Worm (Caenorhabditis elegans): ENCODE data around the gene hpo-9.

Gene hpo-9

ce11 chrV:7220973-7221519 lies 15.9 kb downstream of the hpo-9 start, which contains the start of the genes C13F10.8, C13F10.6 and kxd-1:
Gene C13F10.8 (minus strand): TSS chrV:7221023.
Gene C13F10.6 (minus strand): TSS chrV:7221039.
Gene kxd-1 (plus strand): TSS chrV:7221469.
- no peak for TF ChIP-seq sea-1 (GFP tag; conservative IDR thresholded peaks at IDR 0.05)
- no peak for TF ChIP-seq scrt-1 (GFP tag; IDR thresholded peaks at IDR 0.05)
- no peak for TF ChIP-seq tra-4 (tag; optimal IDR thresholded peaks at IDR 0.05)
- peak; percentile 4 for TF ChIP-seq hmg-4 (GFP tag; optimal IDR thresholded peaks at IDR 0.05)

- TF ChIP-seq hmbx-1 (tag; optimal IDR thresholded peaks at IDR 0.05) (no peak), tra-4 (tag; optimal IDR thresholded peaks at IDR 0.05) (no peak), scrt-1 (GFP tag; IDR thresholded peaks at IDR 0.05) (no peak), ceh-36 (tag; optimal IDR thresholded peaks at IDR 0.05) (no peak), ceh-13 (GFP tag; optimal IDR thresholded peaks at IDR 0.05) (no peak), sea-1 (GFP tag; conservative IDR thresholded peaks at IDR 0.05) (no peak), aly-1 (tag; optimal IDR thresholded peaks at IDR 0.05) (no peak), tbx-37 (GFP tag; conservative IDR thresholded peaks at IDR 0.05) (no peak), tbx-11 (GFP tag; IDR thresholded peaks at IDR 0.05) (no peak), flt-1 (GFP tag; IDR thresholded peaks at IDR 0.05) (no peak), hnd-1 (tag; optimal IDR thresholded peaks at IDR 0.05) (no peak), hmg-4 (GFP tag; optimal IDR thresholded peaks at IDR 0.05) (no peak), ama-1 (optimal IDR thresholded peaks at IDR 0.05) (no peak), pes-1 (GFP tag; IDR thresholded peaks at IDR 0.05) (no peak), ets-7 (tag; optimal IDR thresholded peaks at IDR 0.05) (no peak), B0310.2 (tag; optimal IDR thresholded peaks at IDR 0.05) (no peak), F13C5.2 (tag; optimal IDR thresholded peaks at IDR 0.05) (no peak)
These were observed 17.9 kb downstream of the hpo-9 start, which contains the start of gene C13F10.5 for ce11 chrV:7218988-7219387. Gene C13F10.5 (minus strand): TSS chrV:7219088.

ce11 chrV:7216016-7216415 lies 20.9 kb downstream of the hpo-9 start:
- no peak for TF ChIP-seq F13C5.2 (tag; optimal IDR thresholded peaks at IDR 0.05)
- TF ChIP-seq hmg-4 (GFP tag; optimal IDR thresholded peaks at IDR 0.05): no peak
- TF ChIP-seq ceh-36 (tag; optimal IDR thresholded peaks at IDR 0.05): no peak
- TF ChIP-seq tra-4 (tag; optimal IDR thresholded peaks at IDR 0.05): no peak
- no peak for TF ChIP-seq ceh-13 (GFP tag; optimal IDR thresholded peaks at IDR 0.05)
- no peak for TF ChIP-seq tbx-37 (GFP tag; conservative IDR thresholded peaks at IDR 0.05)
- TF ChIP-seq ets-7 (tag; optimal IDR thresholded peaks at IDR 0.05): no peak

ce11 chrV:7214802-7215201 lies 22.1 kb downstream of the hpo-9 start, which contains the start of gene soap-1:
Gene soap-1 (minus strand): TSS chrV:7214902.
- TF ChIP-seq flt-1 (GFP tag; IDR thresholded peaks at IDR 0.05) (no peak), hmbx-1 (tag; optimal IDR thresholded peaks at IDR 0.05) (no peak), ceh-13 (GFP tag; optimal IDR thresholded peaks at IDR 0.05) (no peak), tbx-37 (GFP tag; conservative IDR thresholded peaks at IDR 0.05) (no peak), ceh-36 (tag; optimal IDR thresholded peaks at IDR 0.05) (no peak), scrt-1 (GFP tag; IDR thresholded peaks at IDR 0.05) (no peak), B0310.2 (tag; optimal IDR thresholded peaks at IDR 0.05) (no peak), tbx-11 (GFP tag; IDR thresholded peaks at IDR 0.05) (no peak), F13C5.2 (tag; optimal IDR thresholded peaks at IDR 0.05) (no peak), ets-7 (tag; optimal IDR thresholded peaks at IDR 0.05) (no peak), pes-1 (GFP tag; IDR thresholded peaks at IDR 0.05) (no peak)

ce11 chrV:7209001-7209400 lies 27.9 kb downstream of the hpo-9 start:
- no peak for TF ChIP-seq ceh-13 (GFP tag; optimal IDR thresholded peaks at IDR 0.05)
- no peak for TF ChIP-seq aly-1 (tag; optimal IDR thresholded peaks at IDR 0.05)
- no peak for TF ChIP-seq hnd-1 (tag; optimal IDR thresholded peaks at IDR 0.05)
- TF ChIP-seq scrt-1 (GFP tag; IDR thresholded peaks at IDR 0.05): no peak
- no peak for TF ChIP-seq ama-1 (optimal IDR thresholded peaks at IDR 0.05)
- TF ChIP-seq sea-1 (GFP tag; conservative IDR thresholded peaks at IDR 0.05): no peak
- no peak for TF ChIP-seq ceh-36 (tag; optimal IDR thresholded peaks at IDR 0.05)
- no peak for TF ChIP-seq tbx-37 (GFP tag; conservative IDR thresholded peaks at IDR 0.05)
- TF ChIP-seq F13C5.2 (tag; optimal IDR thresholded peaks at IDR 0.05): no peak
- no peak for TF ChIP-seq tra-4 (tag; optimal IDR thresholded peaks at IDR 0.05)
- no peak for TF ChIP-seq tbx-11 (GFP tag; IDR thresholded peaks at IDR 0.05)
- TF ChIP-seq hmg-4 (GFP tag; optimal IDR thresholded peaks at IDR 0.05): no peak
- no peak for TF ChIP-seq hmbx-1 (tag; optimal IDR thresholded peaks at IDR 0.05)
- TF ChIP-seq flt-1 (GFP tag; IDR thresholded peaks at IDR 0.05): no peak
- no peak for TF ChIP-seq ets-7 (tag; optimal IDR thresholded peaks at IDR 0.05)
- TF ChIP-seq pes-1 (GFP tag; IDR thresholded peaks at IDR 0.05): no peak
- no peak for TF ChIP-seq B0310.2 (tag; optimal IDR thresholded peaks at IDR 0.05)

- no peak for TF ChIP-seq aly-1 (tag; optimal IDR thresholded peaks at IDR 0.05)
- no peak for TF ChIP-seq tbx-37 (GFP tag; conservative IDR thresholded peaks at IDR 0.05)
- no peak for TF ChIP-seq F13C5.2 (tag; optimal IDR thresholded peaks at IDR 0.05)
- no peak for TF ChIP-seq ets-7 (tag; optimal IDR thresholded peaks at IDR 0.05)
- no peak for TF ChIP-seq sea-1 (GFP tag; conservative IDR thresholded peaks at IDR 0.05)
- TF ChIP-seq ama-1 (optimal IDR thresholded peaks at IDR 0.05): no peak
- TF ChIP-seq B0310.2 (tag; optimal IDR thresholded peaks at IDR 0.05): no peak
- TF ChIP-seq hmbx-1 (tag; optimal IDR thresholded peaks at IDR 0.05): no peak
- no peak for TF ChIP-seq hmg-4 (GFP tag; optimal IDR thresholded peaks at IDR 0.05)
These were observed 35.6 kb downstream of the hpo-9 start for ce11 chrV:7201353-7201752.

- TF ChIP-seq hmg-4 (GFP tag; optimal IDR thresholded peaks at IDR 0.05): no peak
- no peak for TF ChIP-seq F13C5.2 (tag; optimal IDR thresholded peaks at IDR 0.05)
- TF ChIP-seq ceh-13 (GFP tag; optimal IDR thresholded peaks at IDR 0.05): no peak
- no peak for TF ChIP-seq scrt-1 (GFP tag; IDR thresholded peaks at IDR 0.05)
- no peak for TF ChIP-seq flt-1 (GFP tag; IDR thresholded peaks at IDR 0.05)
- no peak for TF ChIP-seq B0310.2 (tag; optimal IDR thresholded peaks at IDR 0.05)
- TF ChIP-seq hnd-1 (tag; optimal IDR thresholded peaks at IDR 0.05): no peak
These were observed 37.0 kb downstream of the hpo-9 start, which contains the start of gene F09G2.1 for ce11 chrV:7199932-7200331. Gene F09G2.1 (plus strand): TSS chrV:7200232.

ce11 chrV:7199077-7199476 lies 37.9 kb downstream of the hpo-9 start:
- TF ChIP-seq sea-1 (GFP tag; conservative IDR thresholded peaks at IDR 0.05) (no peak), tbx-11 (GFP tag; IDR thresholded peaks at IDR 0.05) (no peak), aly-1 (tag; optimal IDR thresholded peaks at IDR 0.05) (no peak), F13C5.2 (tag; optimal IDR thresholded peaks at IDR 0.05) (no peak), ama-1 (optimal IDR thresholded peaks at IDR 0.05) (no peak), tra-4 (tag; optimal IDR thresholded peaks at IDR 0.05) (no peak), ceh-13 (GFP tag; optimal IDR thresholded peaks at IDR 0.05) (no peak), scrt-1 (GFP tag; IDR thresholded peaks at IDR 0.05) (no peak), ets-7 (tag; optimal IDR thresholded peaks at IDR 0.05) (no peak), hmg-4 (GFP tag; optimal IDR thresholded peaks at IDR 0.05) (no peak), tbx-37 (GFP tag; conservative IDR thresholded peaks at IDR 0.05) (no peak), flt-1 (GFP tag; IDR thresholded peaks at IDR 0.05) (no peak), pes-1 (GFP tag; IDR thresholded peaks at IDR 0.05) (no peak), hmbx-1 (tag; optimal IDR thresholded peaks at IDR 0.05) (no peak)
